Fruit fly (Drosophila melanogaster) whole organism, embryonic: ENCODE data around the gene Ids.

Experiments used
- Bgb ChIP-seq: fragments of 200-800 bp; sonication (Bioruptor generic); IDR thresholded peaks from 2 replicates; pipeline ENCODE4 v1.3.6; 2022; ENCODE audit warnings: missing biosample characterization, missing genetic modification characterization; ENCODE audit not compliant: partially characterized antibody
- CG10543 ChIP-seq: fragments of 200-800 bp; sonication (Bioruptor generic); optimal IDR thresholded peaks from 3 replicates; lab custom pipeline; 2017; ENCODE audit warnings: missing biosample characterization, mild to moderate bottlenecking, missing genetic modification characterization, moderate library complexity
- CG11085 ChIP-seq: fragments of 200-800 bp; sonication (Bioruptor generic); IDR thresholded peaks from 2 replicates; pipeline ENCODE4 v1.3.6; 2022; ENCODE audit warnings: missing biosample characterization, missing genetic modification characterization
- CG12071 ChIP-seq: fragments of 200-800 bp; sonication (Bioruptor generic); optimal IDR thresholded peaks from 3 replicates; lab custom pipeline; 2018; ENCODE audit warnings: missing biosample characterization, mild to moderate bottlenecking, missing genetic modification characterization
- CG1233 ChIP-seq: fragments of 200-800 bp; sonication (Bioruptor generic); optimal IDR thresholded peaks from 4 replicates; lab custom pipeline; 2018; ENCODE audit warnings: missing biosample characterization, mild to moderate bottlenecking, missing genetic modification characterization
- CG13775 ChIP-seq: fragments of 200-800 bp; sonication (Bioruptor generic); optimal IDR thresholded peaks from 3 replicates; lab custom pipeline; 2017; ENCODE audit warnings: missing biosample characterization, mild to moderate bottlenecking, missing genetic modification characterization
- CG15514 ChIP-seq: fragments of 200-800 bp; sonication (Bioruptor generic); optimal IDR thresholded peaks from 3 replicates; lab custom pipeline; 2017; ENCODE audit warnings: missing biosample characterization, missing genetic modification characterization, mild to moderate bottlenecking, moderate library complexity, missing genetic modification reagents
- CG1603 ChIP-seq: fragments of 200-800 bp; sonication (Bioruptor generic); optimal IDR thresholded peaks from 2 replicates; lab custom pipeline; 2019; ENCODE audit warnings: missing biosample characterization, mild to moderate bottlenecking, missing genetic modification characterization, moderate library complexity
- CG17186 ChIP-seq: fragments of 200-800 bp; sonication (Bioruptor generic); optimal IDR thresholded peaks from 3 replicates; lab custom pipeline; 2017; ENCODE audit warnings: missing biosample characterization, missing genetic modification reagents, missing genetic modification characterization
- CG17359 ChIP-seq: fragments of 200-800 bp; sonication (Bioruptor generic); optimal IDR thresholded peaks from 3 replicates; lab custom pipeline; 2018; ENCODE audit warnings: missing biosample characterization, mild to moderate bottlenecking, missing genetic modification characterization, moderate library complexity
- CG17385 ChIP-seq: fragments of 200-800 bp; sonication (Bioruptor generic); optimal IDR thresholded peaks from 3 replicates; lab custom pipeline; 2018; ENCODE audit warnings: missing biosample characterization, mild to moderate bottlenecking, missing genetic modification characterization
- CG31388 ChIP-seq: fragments of 200-800 bp; sonication (Bioruptor generic); optimal IDR thresholded peaks from 2 replicates; lab custom pipeline; 2016; ENCODE audit warnings: missing biosample characterization, missing genetic modification characterization
- CG32772 ChIP-seq: fragments of 200-800 bp; sonication (Bioruptor generic); IDR thresholded peaks from 2 replicates; pipeline ENCODE4 v1.3.6; 2022; ENCODE audit warnings: missing biosample characterization, missing genetic modification characterization
- CG3726 ChIP-seq: fragments of 200-800 bp; sonication (Bioruptor generic); IDR thresholded peaks from 3 replicates; pipeline ENCODE4, ENCODE4 v1.3.6; 2022; ENCODE audit warnings: missing biosample characterization, missing genetic modification characterization
- CG4360 ChIP-seq: fragments of 200-800 bp; sonication (Bioruptor generic); IDR thresholded peaks from 2 replicates; pipeline ENCODE4 v1.3.6; 2022; ENCODE audit warnings: missing biosample characterization, missing genetic modification characterization
- CG5180 ChIP-seq: fragments of 200-800 bp; sonication (Bioruptor generic); optimal IDR thresholded peaks from 3 replicates; lab custom pipeline; 2017; ENCODE audit warnings: missing biosample characterization, missing genetic modification characterization, mild to moderate bottlenecking, moderate library complexity, missing genetic modification reagents
- CG6689 ChIP-seq: fragments of 200-800 bp; sonication (Bioruptor generic); IDR thresholded peaks from 2 replicates; pipeline ENCODE4 v1.3.6; 2022; ENCODE audit warnings: missing biosample characterization, missing genetic modification characterization
- CG6854 ChIP-seq: fragments of 200-800 bp; sonication (Bioruptor generic); optimal IDR thresholded peaks from 3 replicates; lab custom pipeline; 2017; ENCODE audit warnings: missing biosample characterization, mild to moderate bottlenecking, missing genetic modification characterization
- CG7357 ChIP-seq: fragments of 200-800 bp; sonication (Bioruptor generic); IDR thresholded peaks from 3 replicates; pipeline ENCODE4 v1.3.6; 2022; ENCODE audit warnings: missing biosample characterization, missing genetic modification characterization
- CG7928 ChIP-seq: fragments of 200-800 bp; sonication (Bioruptor generic); optimal IDR thresholded peaks from 2 replicates; lab custom pipeline; 2017; ENCODE audit warnings: missing biosample characterization, mild to moderate bottlenecking, missing genetic modification characterization
- CG8478 ChIP-seq: fragments of >200 bp; optimal IDR thresholded peaks from 2 replicates; lab custom pipeline; 2018
- Fer3 ChIP-seq: fragments of 200-800 bp; sonication (Bioruptor generic); optimal IDR thresholded peaks from 2 replicates; lab custom pipeline; 2018; ENCODE audit warnings: missing biosample characterization, mild to moderate bottlenecking, missing genetic modification characterization, moderate library complexity
- Gsc ChIP-seq: fragments of 200-800 bp; sonication (Bioruptor generic); IDR thresholded peaks from 2 replicates; pipeline ENCODE4 v1.3.6; 2022; ENCODE audit warnings: missing biosample characterization, missing genetic modification characterization
- HLH3B ChIP-seq: fragments of 200-800 bp; sonication (Bioruptor generic); IDR thresholded peaks from 2 replicates; pipeline ENCODE4 v1.3.6; 2022; ENCODE audit warnings: missing biosample characterization, missing genetic modification characterization
- Lhr ChIP-seq: fragments of 200-800 bp; sonication (Bioruptor generic); optimal IDR thresholded peaks from 3 replicates; lab custom pipeline; 2017; ENCODE audit warnings: mild to moderate bottlenecking, missing biosample characterization, missing genetic modification reagents, missing genetic modification characterization
- Nf-YB ChIP-seq: fragments of 200-800 bp; sonication (Bioruptor generic); optimal IDR thresholded peaks from 3 replicates; lab custom pipeline; 2019; ENCODE audit warnings: missing biosample characterization, mild to moderate bottlenecking, missing genetic modification characterization, moderate library complexity
- Sox100B ChIP-seq: fragments of 200-800 bp; sonication (Bioruptor generic); optimal IDR thresholded peaks from 3 replicates; lab custom pipeline; 2018; ENCODE audit warnings: missing biosample characterization, mild to moderate bottlenecking, missing genetic modification characterization
- ase ChIP-seq: fragments of 200-800 bp; sonication (Bioruptor generic); IDR thresholded peaks from 3 replicates; pipeline ENCODE4 v1.3.6; 2022; ENCODE audit warnings: missing biosample characterization, missing genetic modification characterization
- ash1 ChIP-seq: fragments of 200-800 bp; sonication (Bioruptor generic); optimal IDR thresholded peaks from 2 replicates; lab custom pipeline; 2018; ENCODE audit warnings: missing biosample characterization, mild to moderate bottlenecking, missing genetic modification characterization
- chm ChIP-seq: fragments of 200-800 bp; sonication (Bioruptor generic); IDR thresholded peaks from 2 replicates; pipeline ENCODE4 v1.3.6; 2022; ENCODE audit warnings: missing biosample characterization, missing genetic modification characterization
- chn ChIP-seq: fragments of 200-800 bp; sonication (Bioruptor generic); optimal IDR thresholded peaks from 2 replicates; lab custom pipeline; 2016; ENCODE audit warnings: missing biosample characterization, missing genetic modification characterization
- corto ChIP-seq: fragments of 200-800 bp; sonication (Bioruptor generic); optimal IDR thresholded peaks from 2 replicates; lab custom pipeline; 2016; ENCODE audit warnings: missing biosample characterization, mild to moderate bottlenecking, missing genetic modification characterization, moderate library complexity
- cwo ChIP-seq: fragments of 200-800 bp; sonication (Bioruptor generic); optimal IDR thresholded peaks from 3 replicates; lab custom pipeline; 2017; ENCODE audit warnings: missing biosample characterization, missing genetic modification characterization, mild to moderate bottlenecking, moderate library complexity, missing genetic modification reagents
- danr ChIP-seq: fragments of 200-800 bp; sonication (Bioruptor generic); IDR thresholded peaks from 2 replicates; pipeline ENCODE4 v1.3.6; 2022; ENCODE audit warnings: missing biosample characterization, missing genetic modification characterization
- dpn ChIP-seq, 2 experiments: fragments of 200-800 bp; sonication (Bioruptor generic); optimal IDR thresholded peaks; 3 replicates each; lab custom pipeline; 2016; ENCODE audit warnings: missing biosample characterization in 2 of 2, missing genetic modification characterization in 2 of 2
- en ChIP-seq: fragments of 200-800 bp; sonication (Bioruptor generic); optimal IDR thresholded peaks from 2 replicates; lab custom pipeline; 2016; ENCODE audit warnings: missing biosample characterization, missing genetic modification characterization
- eyg ChIP-seq: fragments of 200-800 bp; sonication (Bioruptor generic); optimal IDR thresholded peaks from 3 replicates; lab custom pipeline; 2016; ENCODE audit warnings: missing biosample characterization, missing genetic modification characterization
- gcm ChIP-seq: fragments of 200-800 bp; sonication (Bioruptor generic); optimal IDR thresholded peaks from 2 replicates; lab custom pipeline; 2019; ENCODE audit warnings: missing biosample characterization, mild to moderate bottlenecking, missing genetic modification characterization, moderate library complexity
- grn ChIP-seq: fragments of 200-800 bp; sonication (Bioruptor generic); optimal IDR thresholded peaks from 3 replicates; lab custom pipeline; 2017; ENCODE audit warnings: missing biosample characterization, missing genetic modification characterization
- jigr1 ChIP-seq: fragments of 200-800 bp; sonication (Bioruptor generic); IDR thresholded peaks from 3 replicates; pipeline ENCODE4 v1.3.6; 2022; ENCODE audit warnings: missing biosample characterization, missing genetic modification characterization
- klu ChIP-seq: fragments of 200-800 bp; sonication (Bioruptor generic); IDR thresholded peaks from 2 replicates; pipeline ENCODE4 v1.3.6; 2022; ENCODE audit warnings: missing biosample characterization, missing genetic modification characterization
- oc ChIP-seq: fragments of 200-800 bp; sonication (Bioruptor generic); optimal IDR thresholded peaks from 2 replicates; lab custom pipeline; 2018; ENCODE audit warnings: missing biosample characterization, mild to moderate bottlenecking, missing genetic modification characterization, moderate library complexity
- psq ChIP-seq: fragments of 200-800 bp; sonication (Bioruptor generic); optimal IDR thresholded peaks from 2 replicates; lab custom pipeline; 2017; ENCODE audit warnings: missing biosample characterization, missing genetic modification characterization
- scrt ChIP-seq: fragments of 200-800 bp; sonication (Bioruptor generic); optimal IDR thresholded peaks from 2 replicates; lab custom pipeline; 2018; ENCODE audit warnings: missing biosample characterization, mild to moderate bottlenecking, missing genetic modification characterization, moderate library complexity
- sima ChIP-seq: fragments of 200-800 bp; sonication (Bioruptor generic); optimal IDR thresholded peaks from 2 replicates; lab custom pipeline; 2016; ENCODE audit warnings: missing biosample characterization, missing genetic modification characterization
- toy ChIP-seq: fragments of 200-800 bp; sonication (Bioruptor generic); IDR thresholded peaks from 2 replicates; pipeline ENCODE4 v1.3.6; 2022; ENCODE audit warnings: missing biosample characterization, missing genetic modification characterization
- trh ChIP-seq: fragments of 200-800 bp; sonication (Bioruptor generic); optimal IDR thresholded peaks from 2 replicates; lab custom pipeline; 2016; ENCODE audit warnings: missing biosample characterization, missing genetic modification characterization
- tx ChIP-seq: fragments of 200-800 bp; sonication (Bioruptor generic); optimal IDR thresholded peaks from 2 replicates; lab custom pipeline; 2016; ENCODE audit warnings: missing biosample characterization, missing genetic modification characterization
- unc-4 ChIP-seq: fragments of 200-800 bp; sonication (Bioruptor generic); IDR thresholded peaks from 2 replicates; pipeline ENCODE4 v1.3.6; 2022; ENCODE audit warnings: missing biosample characterization, missing genetic modification characterization; ENCODE audit not compliant: partially characterized antibody
- vfl ChIP-seq: fragments of 200-800 bp; sonication (Bioruptor generic); optimal IDR thresholded peaks from 2 replicates; lab custom pipeline; 2016; ENCODE audit warnings: missing biosample characterization, missing genetic modification characterization

Ids gene

dm6 chr3L:3381869-3382488 lies 3.9 kb downstream of the Ids start (continued):
- TF ChIP-seq scrt (GFP tag; lab: Kevin White, UChicago): peak; percentile 19
- no peak for TF ChIP-seq grn (GFP tag; lab: Kevin White, UChicago)
- TF ChIP-seq CG15514: peak; percentile 31
- TF ChIP-seq CG32772 (GFP tag; lab: Robert Waterston, UW): no peak
- no peak for TF ChIP-seq corto (GFP tag; lab: Kevin White, UChicago)
- TF ChIP-seq CG17186 (GFP tag; lab: Kevin White, UChicago): no peak
- peak; percentile 88 for TF ChIP-seq CG4360 (GFP tag; lab: Robert Waterston, UW)
- peak; percentile 75 for TF ChIP-seq HLH3B (GFP tag; lab: Robert Waterston, UW)
- no peak for TF ChIP-seq CG6854 (GFP tag; lab: Kevin White, UChicago)
- TF ChIP-seq CG17359 (tag; lab: Kevin White, UChicago): peak; percentile 60
- no peak for TF ChIP-seq en (GFP tag; lab: Kevin White, UChicago)
- no peak for TF ChIP-seq Sox100B
- TF ChIP-seq chm (GFP tag; lab: Robert Waterston, UW): no peak
- peak; percentile 45 for TF ChIP-seq CG6689 (GFP tag; lab: Robert Waterston, UW)
- TF ChIP-seq CG7357 (GFP tag; lab: Robert Waterston, UW): peak; percentile 51; the same call in 1 of the 3 replicates
- 0 out of 2 replicates have a peak, but pooled peaks have one; percentile 8 for TF ChIP-seq klu (GFP tag; lab: Robert Waterston, UW)
- TF ChIP-seq CG13775 (GFP tag; lab: Kevin White, UChicago): no peak
- TF ChIP-seq jigr1 (GFP tag; lab: Robert Waterston, UW): 0 out of 3 replicates have a peak, but pooled peaks have one; percentile 20
- TF ChIP-seq CG31388: no peak
- TF ChIP-seq Fer3 (tag; lab: Kevin White, UChicago): peak; percentile 63
- no peak for TF ChIP-seq Lhr (GFP tag; lab: Kevin White, UChicago)
- peak; percentile 52 for TF ChIP-seq CG11085
- no peak for TF ChIP-seq Bgb (GFP tag; lab: Robert Waterston, UW)
- TF ChIP-seq vfl (GFP tag; lab: Kevin White, UChicago): no peak
- peak; percentile 63 for TF ChIP-seq CG1603 (tag; lab: Kevin White, UChicago)
- no peak for TF ChIP-seq CG7928
- TF ChIP-seq CG8478 (lab: Kevin White, UChicago): no peak
- peak; percentile 33 for TF ChIP-seq CG12071
- TF ChIP-seq CG17385 (GFP tag; lab: Kevin White, UChicago): peak; percentile 26
- TF ChIP-seq psq (GFP tag; lab: Kevin White, UChicago): no peak
- no peak for TF ChIP-seq trh
- 0 out of 3 replicates have a peak, but pooled peaks have one; percentile 26 for TF ChIP-seq CG3726 (GFP tag; lab: Robert Waterston, UW)
- no peak for TF ChIP-seq tx (GFP tag; lab: Kevin White, UChicago)
- TF ChIP-seq gcm (GFP tag; lab: Kevin White, UChicago): no peak
- TF ChIP-seq CG10543 (GFP tag; lab: Kevin White, UChicago): no peak
- TF ChIP-seq CG1233: no peak
- TF ChIP-seq chn: no peak
- peak; percentile 34; the same call in 1 of the 2 replicates for TF ChIP-seq danr (GFP tag; lab: Robert Waterston, UW)
- TF ChIP-seq Nf-YB (GFP tag; lab: Kevin White, UChicago): no peak
- TF ChIP-seq CG5180 (GFP tag; lab: Kevin White, UChicago): no peak
- TF ChIP-seq ase (GFP tag; lab: Robert Waterston, UW): peak; percentile 61; the same call in 1 of the 3 replicates
- no peak for TF ChIP-seq eyg (GFP tag; lab: Kevin White, UChicago)
- TF ChIP-seq Gsc (GFP tag; lab: Robert Waterston, UW): no peak
- TF ChIP-seq ash1: no peak
- peak; percentile 6 to 17 for TF ChIP-seq dpn (GFP tag; optimal IDR thresholded peaks at IDR 0.05; lab: Kevin White, UChicago)
- no peak for TF ChIP-seq sima (GFP tag; lab: Kevin White, UChicago)
- no peak for TF ChIP-seq cwo (GFP tag; lab: Kevin White, UChicago)
- no peak for TF ChIP-seq unc-4 (GFP tag; lab: Robert Waterston, UW)
- peak; percentile 30; the same call in 1 of the 2 replicates for TF ChIP-seq toy (GFP tag; lab: Robert Waterston, UW)
- peak; percentile 37 for TF ChIP-seq oc (tag; lab: Kevin White, UChicago)
